Fruit fly (Drosophila melanogaster) whole organism, pupa: ENCODE data around the gene CG9135.

Experiments used
- CG10348 ChIP-seq: fragments of 200-800 bp; sonication (Bioruptor generic); IDR thresholded peaks from 2 replicates; pipeline ENCODE4 v1.3.6; 2022; ENCODE audit warnings: missing biosample characterization, missing genetic modification characterization
- CG13204 ChIP-seq: fragments of 200-800 bp; sonication (Bioruptor generic); optimal IDR thresholded peaks from 2 replicates; lab custom pipeline; 2018; ENCODE audit warnings: missing biosample characterization, mild to moderate bottlenecking, missing genetic modification characterization, moderate library complexity
- CG34367 ChIP-seq: fragments of 200-800 bp; sonication (Bioruptor generic); optimal IDR thresholded peaks from 2 replicates; lab custom pipeline; 2018; ENCODE audit warnings: missing biosample characterization, mild to moderate bottlenecking, missing genetic modification characterization
- Ets98B ChIP-seq: fragments of 200-800 bp; sonication (Bioruptor generic); IDR thresholded peaks from 2 replicates; pipeline ENCODE4 v1.3.6; 2022; ENCODE audit warnings: missing biosample characterization, missing genetic modification characterization
- Pif1B ChIP-seq: fragments of 200-800 bp; sonication (Bioruptor generic); optimal IDR thresholded peaks from 3 replicates; lab custom pipeline; 2016; ENCODE audit warnings: missing biosample characterization, missing genetic modification characterization
- fd96Ca ChIP-seq: fragments of 200-800 bp; sonication (Bioruptor generic); IDR thresholded peaks from 3 replicates; pipeline ENCODE4 v1.3.6; 2022; ENCODE audit warnings: missing biosample characterization, missing genetic modification characterization
- rn ChIP-seq: fragments of 200-800 bp; sonication (Bioruptor generic); IDR thresholded peaks from 2 replicates; pipeline ENCODE4 v1.3.6; 2022; ENCODE audit warnings: missing biosample characterization, missing genetic modification characterization

DNA sequence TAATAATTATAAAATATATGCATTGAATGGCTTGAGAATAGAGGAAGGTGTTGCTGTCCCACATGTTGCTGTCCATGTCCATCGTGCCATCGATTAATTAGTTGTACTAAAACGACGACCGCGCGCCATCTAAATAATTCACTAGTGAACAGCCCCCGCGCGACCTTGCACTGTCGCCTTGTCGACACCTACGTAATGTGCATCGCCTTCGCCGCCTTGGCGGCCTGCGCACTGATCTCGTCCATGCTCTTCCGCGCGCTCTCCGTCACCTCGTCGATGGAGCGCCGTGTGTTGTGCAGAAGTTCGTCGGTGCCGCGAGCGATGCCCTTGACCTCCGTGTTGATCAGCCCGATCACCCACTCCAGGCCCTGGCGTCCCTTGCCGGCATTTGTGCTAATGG, 3.7 kb upstream of the CG9135 start:
- no peak for TF ChIP-seq Ets98B (GFP tag; lab: Robert Waterston, UW)
- TF ChIP-seq rn (GFP tag; lab: Robert Waterston, UW), result no peak
- TF ChIP-seq CG34367 (tag; lab: Kevin White, UChicago), result no peak
- no peak for TF ChIP-seq fd96Ca (GFP tag; lab: Robert Waterston, UW)
- TF ChIP-seq CG13204 (GFP tag; lab: Kevin White, UChicago), result no peak
- TF ChIP-seq CG10348 (GFP tag; lab: Robert Waterston, UW), result no peak
- no peak for TF ChIP-seq Pif1B (GFP tag; lab: Kevin White, UChicago)
